Fruit fly (Drosophila melanogaster) whole organism, adult: Measurements from ENCODE around the gene Alg7.

Experiments used
- CG11617 ChIP-seq: fragments of 200-800 bp; sonication (Bioruptor generic); optimal IDR thresholded peaks from 2 replicates; lab custom pipeline; 2017; ENCODE audit warnings: mild to moderate bottlenecking, missing biosample characterization, missing genetic modification reagents, missing genetic modification characterization
- CG12768 ChIP-seq: fragments of 200-800 bp; sonication (Bioruptor generic); optimal IDR thresholded peaks from 2 replicates; lab custom pipeline; 2017; ENCODE audit warnings: missing biosample characterization, missing genetic modification characterization, mild to moderate bottlenecking, moderate library complexity, missing genetic modification reagents
- CG14711 ChIP-seq: fragments of 200-800 bp; sonication (Bioruptor generic); optimal IDR thresholded peaks from 2 replicates; lab custom pipeline; 2018; ENCODE audit warnings: missing biosample characterization, mild to moderate bottlenecking, missing genetic modification characterization, moderate library complexity
- CG1620 ChIP-seq: fragments of 200-800 bp; sonication (Bioruptor generic); optimal IDR thresholded peaks from 2 replicates; lab custom pipeline; 2016; ENCODE audit warnings: missing biosample characterization, missing genetic modification characterization
- CG33017 ChIP-seq: fragments of 200-800 bp; sonication (Bioruptor generic); optimal IDR thresholded peaks from 2 replicates; lab custom pipeline; 2018; ENCODE audit warnings: missing biosample characterization, mild to moderate bottlenecking, missing genetic modification characterization, moderate library complexity
- CG5204 ChIP-seq: fragments of 200-800 bp; sonication (Bioruptor generic); optimal IDR thresholded peaks from 2 replicates; lab custom pipeline; 2016; ENCODE audit warnings: missing biosample characterization, missing genetic modification characterization
- CG7045 ChIP-seq: fragments of 200-800 bp; sonication (Bioruptor generic); optimal IDR thresholded peaks from 2 replicates; lab custom pipeline; 2017; ENCODE audit warnings: missing biosample characterization, mild to moderate bottlenecking, missing genetic modification characterization
- CG7101 ChIP-seq: fragments of 200-800 bp; sonication (Bioruptor generic); optimal IDR thresholded peaks from 2 replicates; lab custom pipeline; 2018; ENCODE audit warnings: missing biosample characterization, mild to moderate bottlenecking, missing genetic modification characterization, moderate library complexity
- Clk ChIP-seq: fragments of 200-800 bp; sonication (Bioruptor generic); optimal IDR thresholded peaks from 2 replicates; lab custom pipeline; 2017; ENCODE audit warnings: missing biosample characterization, missing genetic modification characterization
- Crg-1 ChIP-seq: fragments of 200-800 bp; sonication (Bioruptor generic); optimal IDR thresholded peaks from 2 replicates; lab custom pipeline; 2016; ENCODE audit warnings: missing biosample characterization, missing genetic modification characterization
- Hr96 ChIP-seq: fragments of 200-800 bp; sonication (Bioruptor generic); optimal IDR thresholded peaks from 2 replicates; lab custom pipeline; 2016; ENCODE audit warnings: missing biosample characterization, missing genetic modification characterization
- Mnt ChIP-seq: fragments of 200-800 bp; sonication (Bioruptor generic); optimal IDR thresholded peaks from 2 replicates; lab custom pipeline; 2016; ENCODE audit warnings: missing biosample characterization, mild to moderate bottlenecking, missing genetic modification characterization
- bab1 ChIP-seq: fragments of 200-800 bp; sonication (Bioruptor generic); optimal IDR thresholded peaks from 3 replicates; lab custom pipeline; 2019; ENCODE audit warnings: missing biosample characterization, mild to moderate bottlenecking, missing genetic modification characterization, moderate library complexity
- cic ChIP-seq: fragments of 200-800 bp; sonication (Bioruptor generic); optimal IDR thresholded peaks from 2 replicates; lab custom pipeline; 2017; ENCODE audit warnings: missing biosample characterization, mild to moderate bottlenecking, missing genetic modification characterization, moderate library complexity
- cnc ChIP-seq, 2 experiments: fragments of >200 bp; optimal IDR thresholded peaks; 2 replicates each; lab custom pipeline; 2017
- kay ChIP-seq: fragments of 200-800 bp; sonication (Bioruptor generic); peaks from one replicate; lab custom pipeline; 2016; ENCODE audit warnings: missing biosample characterization, missing genetic modification characterization, borderline replicate concordance
- ovo ChIP-seq: fragments of 200-800 bp; sonication (Bioruptor generic); optimal IDR thresholded peaks from 2 replicates; lab custom pipeline; 2016; ENCODE audit warnings: missing biosample characterization, missing genetic modification characterization
- pad ChIP-seq: fragments of 200-800 bp; sonication (Bioruptor generic); optimal IDR thresholded peaks from 3 replicates; lab custom pipeline; 2017; ENCODE audit warnings: missing biosample characterization, missing genetic modification characterization, mild to moderate bottlenecking, moderate library complexity, missing genetic modification reagents
- tj ChIP-seq: fragments of 200-800 bp; sonication (Bioruptor generic); optimal IDR thresholded peaks from 3 replicates; lab custom pipeline; 2017; ENCODE audit warnings: missing biosample characterization, mild to moderate bottlenecking, missing genetic modification characterization, moderate library complexity
- toe ChIP-seq: fragments of 200-800 bp; sonication (Bioruptor generic); optimal IDR thresholded peaks from 2 replicates; lab custom pipeline; 2016; ENCODE audit warnings: missing biosample characterization, missing genetic modification characterization

Alg7 gene

DNA sequence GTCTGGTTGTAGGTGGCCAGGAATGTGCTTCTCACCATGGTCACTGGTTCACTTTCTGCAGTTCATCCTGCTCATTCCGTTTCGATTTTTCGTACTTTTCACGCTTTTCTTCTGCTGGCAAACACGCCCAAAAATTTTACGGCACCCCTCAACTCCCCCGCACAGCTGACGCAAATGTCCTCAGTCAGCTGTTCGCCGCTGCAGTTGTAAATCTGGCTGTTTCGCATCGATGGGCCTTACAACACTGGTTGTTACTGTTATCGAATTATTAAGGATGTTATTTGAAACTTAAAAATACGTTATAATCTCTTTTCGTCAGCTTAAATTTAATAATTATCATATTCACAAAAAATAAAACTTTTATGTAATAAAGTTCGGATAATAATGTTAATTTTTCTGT lies 3.4 kb downstream of the Alg7 start, which contains the start of gene Mgat3:
Gene Mgat3, minus strand, starts transcription at position 182 of the 400 bp plus-strand sequence.
- no peak for TF ChIP-seq Crg-1
- TF ChIP-seq ovo (GFP tag; lab: Kevin White, UChicago): no peak
- no peak for TF ChIP-seq CG1620 (GFP tag; lab: Kevin White, UChicago)
- no peak for TF ChIP-seq CG7045
- TF ChIP-seq CG14711: no peak
- TF ChIP-seq kay (GFP tag; lab: Kevin White, UChicago): no peak
- TF ChIP-seq CG12768: no peak
- TF ChIP-seq CG7101 (tag; lab: Kevin White, UChicago): no peak
- TF ChIP-seq CG33017 (tag; lab: Kevin White, UChicago): no peak
- no peak for TF ChIP-seq Clk (GFP tag; lab: Kevin White, UChicago)
- no peak for TF ChIP-seq toe
- no peak for TF ChIP-seq tj (GFP tag; lab: Kevin White, UChicago)

DNA sequence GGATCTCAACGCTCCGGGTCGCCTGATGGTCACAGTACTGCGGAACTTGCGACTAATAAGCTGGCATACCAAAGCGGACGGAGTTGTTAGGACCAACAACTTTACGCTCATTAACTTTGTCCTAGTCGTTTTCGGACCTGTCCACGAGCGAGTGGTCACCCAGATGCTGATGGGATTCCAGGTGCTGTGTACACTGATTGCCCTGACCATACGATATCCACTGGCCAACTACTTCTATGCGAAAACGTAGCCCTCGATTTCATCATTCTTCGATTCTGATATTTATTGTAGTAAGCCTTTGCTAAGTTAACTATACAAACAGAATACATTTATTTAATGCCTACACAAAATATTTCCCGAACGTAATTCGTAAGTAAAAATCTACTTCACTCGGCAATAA lies 4.1 kb downstream of the Alg7 start, which contains the start of gene Rsph1:
Gene Rsph1, plus strand, starts transcription at position 301 of the 400 bp plus-strand sequence.
- TF ChIP-seq bab1 (GFP tag; lab: Kevin White, UChicago): no peak
- TF ChIP-seq cic (GFP tag; lab: Kevin White, UChicago): no peak
- no peak for TF ChIP-seq kay (GFP tag; lab: Kevin White, UChicago)
- TF ChIP-seq CG1620 (GFP tag; lab: Kevin White, UChicago): no peak
- TF ChIP-seq CG11617 (GFP tag; lab: Kevin White, UChicago): no peak
- no peak for TF ChIP-seq Crg-1
- TF ChIP-seq CG14711: no peak
- TF ChIP-seq Hr96 (GFP tag; lab: Kevin White, UChicago): no peak
- no peak for TF ChIP-seq CG5204 (GFP tag; lab: Kevin White, UChicago)
- no peak for TF ChIP-seq CG7101 (tag; lab: Kevin White, UChicago)
- no peak for TF ChIP-seq CG33017 (tag; lab: Kevin White, UChicago)
- TF ChIP-seq cnc (optimal IDR thresholded peaks at IDR 0.05; lab: Kevin White, UChicago): no peak
- TF ChIP-seq Mnt: no peak
- TF ChIP-seq pad: no peak

DNA sequence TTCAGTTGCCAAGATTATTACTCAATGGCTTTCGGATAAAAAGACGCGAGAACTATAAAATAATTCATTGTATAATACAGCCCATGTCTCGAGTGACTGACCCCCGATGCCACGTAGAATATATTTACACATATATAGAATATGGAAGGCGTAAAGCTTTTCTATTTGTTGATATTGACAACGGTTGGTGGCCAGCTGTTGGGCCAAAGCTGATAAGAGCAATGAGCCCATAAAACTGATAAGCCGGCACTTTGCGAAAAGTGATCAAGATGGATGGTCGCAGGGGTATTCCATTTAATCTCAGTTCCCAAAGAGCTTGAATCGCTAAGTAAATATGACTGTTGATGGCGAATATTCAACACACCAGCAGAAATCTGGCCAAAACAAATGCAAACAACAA lies 11.5 kb downstream of the Alg7 start:
- TF ChIP-seq Crg-1 (no peak), CG12768 (peak; percentile 81), cnc (optimal IDR thresholded peaks at IDR 0.05; lab: Kevin White, UChicago) (no peak), bab1 (GFP tag; lab: Kevin White, UChicago) (no peak), CG11617 (GFP tag; lab: Kevin White, UChicago) (peak; percentile 44), Hr96 (GFP tag; lab: Kevin White, UChicago) (no peak), cic (GFP tag; lab: Kevin White, UChicago) (peak; percentile 95), CG5204 (GFP tag; lab: Kevin White, UChicago) (no peak), Mnt (peak; percentile 57), CG33017 (tag; lab: Kevin White, UChicago) (peak; percentile 43), CG7045 (peak; percentile 26), kay (GFP tag; lab: Kevin White, UChicago) (no peak), CG7101 (tag; lab: Kevin White, UChicago) (peak; percentile 52), toe (no peak), CG1620 (GFP tag; lab: Kevin White, UChicago) (no peak), Clk (GFP tag; lab: Kevin White, UChicago) (peak; percentile 13), CG14711 (peak; percentile 12), pad (peak; percentile 55), tj (GFP tag; lab: Kevin White, UChicago) (peak; percentile 18), ovo (GFP tag; lab: Kevin White, UChicago) (peak; percentile 19)

DNA sequence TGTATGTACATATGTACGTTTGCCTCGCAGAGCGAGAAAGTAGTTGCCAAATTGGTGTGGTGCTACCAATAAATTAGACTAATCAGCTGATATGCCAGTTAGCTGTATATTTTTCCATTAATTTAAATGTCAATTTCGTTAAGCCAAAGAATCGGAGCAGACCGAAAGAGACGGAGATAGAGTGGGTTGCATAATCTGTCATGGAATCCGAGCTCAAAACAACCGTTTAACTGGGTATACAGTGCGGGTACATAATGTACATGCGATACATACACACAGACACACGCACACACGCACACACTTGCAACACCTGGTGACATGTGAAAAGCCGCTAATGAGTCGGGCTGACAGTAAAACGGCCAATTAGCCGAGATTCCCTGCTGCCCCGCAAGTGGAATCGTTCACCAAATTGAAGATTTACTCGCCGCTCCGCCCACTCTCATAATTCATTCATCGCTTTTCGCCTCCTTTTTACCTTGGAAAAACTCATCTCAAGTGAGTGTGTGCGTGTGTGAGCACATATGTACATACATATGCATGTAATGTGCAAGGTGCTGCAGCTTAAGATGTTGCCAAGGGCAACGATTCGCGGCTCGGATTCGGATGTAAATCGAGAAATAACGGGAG lies 12.1 kb downstream of the Alg7 start:
- TF ChIP-seq ovo (GFP tag; lab: Kevin White, UChicago) (peak; percentile 2), CG12768 (no peak)

DNA sequence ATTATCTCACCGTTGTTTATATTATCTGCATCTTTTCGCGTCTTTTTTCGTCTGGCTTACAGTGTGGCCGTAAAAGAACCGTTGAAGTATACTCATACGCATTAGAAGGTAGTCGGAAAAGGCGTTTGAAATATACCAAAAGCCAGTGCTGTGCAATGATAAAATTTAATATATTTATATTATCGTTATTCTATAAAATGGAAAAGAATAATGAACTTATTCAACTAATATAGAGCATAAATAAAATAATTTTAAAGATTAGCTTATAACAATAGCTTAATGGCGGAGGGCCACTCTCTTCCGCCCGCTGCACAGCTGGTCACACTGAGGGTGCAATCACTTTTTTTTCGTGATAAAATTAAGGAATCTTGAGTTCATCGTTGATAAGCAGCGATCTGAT lies 12.8 kb downstream of the Alg7 start, which contains the start of the genes CG16974 and Edem2:
Gene CG16974, minus strand, starts transcription at position 86 of the 400 bp plus-strand sequence.
Gene Edem2, plus strand, starts transcription at position 308 of the 400 bp plus-strand sequence.
- TF ChIP-seq CG7045 (peak; percentile 77), pad (peak; percentile 67), CG14711 (peak; percentile 81), Crg-1 (peak; percentile 65), toe (no peak), CG1620 (GFP tag; lab: Kevin White, UChicago) (peak; percentile 79), Clk (GFP tag; lab: Kevin White, UChicago) (peak; percentile 11), kay (GFP tag; lab: Kevin White, UChicago) (no peak), tj (GFP tag; lab: Kevin White, UChicago) (peak; percentile 48), CG7101 (tag; lab: Kevin White, UChicago) (peak; percentile 88), CG11617 (GFP tag; lab: Kevin White, UChicago) (peak; percentile 72), CG5204 (GFP tag; lab: Kevin White, UChicago) (no peak), CG12768 (peak; percentile 59), cic (GFP tag; lab: Kevin White, UChicago) (peak; percentile 66), CG33017 (tag; lab: Kevin White, UChicago) (peak; percentile 77), Mnt (peak; percentile 75), Hr96 (GFP tag; lab: Kevin White, UChicago) (no peak), cnc (optimal IDR thresholded peaks at IDR 0.05; lab: Kevin White, UChicago) (no peak), ovo (GFP tag; lab: Kevin White, UChicago) (peak; percentile 68), bab1 (GFP tag; lab: Kevin White, UChicago) (peak; percentile 86)

DNA sequence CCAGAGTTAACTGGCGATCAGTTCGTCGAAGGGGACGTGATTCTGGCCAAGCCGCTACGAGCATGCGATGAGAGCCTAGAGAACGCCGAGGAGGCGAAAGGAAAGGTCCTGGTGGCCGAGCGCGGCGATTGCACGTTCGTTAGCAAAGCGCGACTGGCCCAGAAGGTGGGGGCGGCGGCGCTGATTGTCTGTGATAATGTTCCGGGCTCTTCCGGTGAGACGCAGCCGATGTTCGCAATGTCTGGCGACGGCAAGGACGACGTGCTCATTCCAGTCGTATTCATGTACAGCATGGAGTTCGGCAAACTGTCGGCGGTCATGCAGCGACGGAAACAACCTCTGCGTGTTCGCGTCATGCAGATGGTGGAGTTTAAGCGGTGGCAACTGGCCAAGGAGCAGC lies 16.8 kb downstream of the Alg7 start:
- TF ChIP-seq CG5204 (GFP tag; lab: Kevin White, UChicago) (no peak), bab1 (GFP tag; lab: Kevin White, UChicago) (no peak), ovo (GFP tag; lab: Kevin White, UChicago) (no peak), CG33017 (tag; lab: Kevin White, UChicago) (no peak), Hr96 (GFP tag; lab: Kevin White, UChicago) (no peak), cnc (optimal IDR thresholded peaks at IDR 0.05; lab: Kevin White, UChicago) (no peak), tj (GFP tag; lab: Kevin White, UChicago) (no peak), CG11617 (GFP tag; lab: Kevin White, UChicago) (no peak), Crg-1 (no peak), Mnt (no peak), toe (no peak), CG7101 (tag; lab: Kevin White, UChicago) (no peak), pad (no peak), CG14711 (no peak)
